Fruit fly (Drosophila melanogaster): Measurements from ENCODE around the gene pn.

The pn gene

dm6 chrX:2141854-2142216, 39.2 kb upstream of the pn start (continued):
- TF ChIP-seq Trl (optimal IDR thresholded peaks at IDR 0.05) (no peak), Trl (GFP tag; optimal IDR thresholded peaks at IDR 0.05) (peak; percentile 43), dan (GFP tag; IDR thresholded peaks at IDR 0.05) (no peak), ATbp (GFP tag; optimal IDR thresholded peaks at IDR 0.05) (peak; percentile 85), Dref (GFP tag; IDR thresholded peaks at IDR 0.05) (no peak), Dp (GFP tag; optimal IDR thresholded peaks at IDR 0.05) (no peak), CG31388 (GFP tag; optimal IDR thresholded peaks at IDR 0.05) (no peak), Fer3 (tag; optimal IDR thresholded peaks at IDR 0.05) (peak; percentile 57), CG13424 (tag; optimal IDR thresholded peaks at IDR 0.05) (peak; percentile 52), Hey (tag; optimal IDR thresholded peaks at IDR 0.05) (peak; percentile 66), grau (tag; optimal IDR thresholded peaks at IDR 0.05) (peak; percentile 68), CG9876 (GFP tag; optimal IDR thresholded peaks at IDR 0.05) (no peak), CG16813 (GFP tag; IDR thresholded peaks at IDR 0.05; ENCODE audit: partially characterized antibody) (no peak), CG6254 (GFP tag; optimal IDR thresholded peaks at IDR 0.05) (peak; percentile 3), mam (GFP tag; optimal IDR thresholded peaks at IDR 0.05) (no peak), CG31441 (GFP tag; IDR thresholded peaks at IDR 0.05) (peak; percentile 47), Hsf (GFP tag; optimal IDR thresholded peaks at IDR 0.05) (no peak), pan (optimal IDR thresholded peaks at IDR 0.05) (no peak), pan (GFP tag; optimal IDR thresholded peaks at IDR 0.05 in 1 of 2, IDR thresholded peaks at IDR 0.05 in 1 of 2) (peak in 1 of 2 experiments; percentile 64), Dip2 (GFP tag; IDR thresholded peaks at IDR 0.05) (no peak), cato (GFP tag; optimal IDR thresholded peaks at IDR 0.05; ENCODE audit: borderline replicate concordance) (no peak), hbn (GFP tag; IDR thresholded peaks at IDR 0.05; ENCODE audit: partially characterized antibody) (no peak), CG11560 (tag; IDR thresholded peaks at IDR 0.05) (no peak), CG30403 (GFP tag; optimal IDR thresholded peaks at IDR 0.05) (peak; percentile 48), stwl (tag; optimal IDR thresholded peaks at IDR 0.05) (no peak), slbo (GFP tag; IDR thresholded peaks at IDR 0.05) (peak; percentile 56; the same call in 1 of the 2 replicates), CG12942 (GFP tag; optimal IDR thresholded peaks at IDR 0.05) (no peak), CG9817 (tag; optimal IDR thresholded peaks at IDR 0.05) (peak; percentile 36), CG17186 (GFP tag; optimal IDR thresholded peaks at IDR 0.05) (no peak), yki (optimal IDR thresholded peaks at IDR 0.05) (no peak), CG14860 (GFP tag; IDR thresholded peaks at IDR 0.05; ENCODE audit: partially characterized antibody) (no peak), CG10274 (GFP tag; optimal IDR thresholded peaks at IDR 0.05) (no peak), CG6854 (GFP tag; optimal IDR thresholded peaks at IDR 0.05) (no peak), CG5245 (GFP tag; optimal IDR thresholded peaks at IDR 0.05) (no peak), MESR4 (GFP tag; optimal IDR thresholded peaks at IDR 0.05) (no peak), al (GFP tag; IDR thresholded peaks at IDR 0.05) (peak; percentile 26; the same call in 1 of the 2 replicates), salm (tag; optimal IDR thresholded peaks at IDR 0.05) (peak; percentile 17), emc (GFP tag; optimal IDR thresholded peaks at IDR 0.05) (no peak), pnt (GFP tag; optimal IDR thresholded peaks at IDR 0.05) (no peak), grn (GFP tag; optimal IDR thresholded peaks at IDR 0.05) (peak; percentile 72), CG7928 (GFP tag; optimal IDR thresholded peaks at IDR 0.05) (peak; percentile 84), crol (GFP tag; IDR thresholded peaks at IDR 0.05) (no peak), nerfin-1 (tag; optimal IDR thresholded peaks at IDR 0.05) (peak; percentile 20), Hr78 (GFP tag; optimal IDR thresholded peaks at IDR 0.05) (peak in 1 of 2 experiments; percentile 15), HmgZ (tag; optimal IDR thresholded peaks at IDR 0.05) (no peak), lov (optimal IDR thresholded peaks at IDR 0.05) (no peak), lov (GFP tag; IDR thresholded peaks at IDR 0.05) (no peak), sc (optimal IDR thresholded peaks at IDR 0.05) (no peak), sc (GFP tag; optimal IDR thresholded peaks at IDR 0.05) (peak; percentile 10), PHDP (tag; optimal IDR thresholded peaks at IDR 0.05) (peak; percentile 54), ham (GFP tag; IDR thresholded peaks at IDR 0.05) (no peak), row (GFP tag; IDR thresholded peaks at IDR 0.05) (peak; percentile 74), CG32772 (GFP tag; IDR thresholded peaks at IDR 0.05) (no peak)
